Worm (Caenorhabditis elegans) whole organism, dauer: ENCODE data around the gene C25A8.1.

ENCODE experiments used
- unc-62 ChIP-seq: sonication (generic microtip); optimal IDR thresholded peaks from 2 replicates; lab custom pipeline; 2017; ENCODE audit warnings: missing biosample characterization, missing genetic modification reagents, missing genetic modification characterization

Gene C25A8.1

DNA sequence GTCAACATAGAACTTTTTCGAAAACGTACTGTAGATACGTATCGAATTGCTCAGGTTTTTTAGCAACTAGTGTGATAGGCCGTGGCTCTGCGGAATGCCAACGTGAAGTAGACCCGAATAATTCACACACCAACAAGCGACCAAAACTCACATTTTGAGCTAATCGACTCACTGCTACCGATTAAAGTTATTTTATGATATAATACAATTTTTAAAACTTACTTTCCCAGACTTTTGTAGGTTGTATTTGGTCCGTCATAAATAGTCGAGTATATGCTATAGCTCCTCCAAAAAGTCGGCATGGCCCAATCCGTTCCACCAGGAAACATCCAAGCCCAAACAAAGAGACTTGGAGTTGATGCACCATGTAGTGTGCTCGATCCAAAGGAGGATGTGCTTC is at the start of gene C25A8.1:
Gene C25A8.1 (plus strand): TSS at position 301 of the 400 bp plus-strand sequence.
- TF ChIP-seq unc-62 (GFP tag; lab: Kevin White, UChicago) = no peak

DNA sequence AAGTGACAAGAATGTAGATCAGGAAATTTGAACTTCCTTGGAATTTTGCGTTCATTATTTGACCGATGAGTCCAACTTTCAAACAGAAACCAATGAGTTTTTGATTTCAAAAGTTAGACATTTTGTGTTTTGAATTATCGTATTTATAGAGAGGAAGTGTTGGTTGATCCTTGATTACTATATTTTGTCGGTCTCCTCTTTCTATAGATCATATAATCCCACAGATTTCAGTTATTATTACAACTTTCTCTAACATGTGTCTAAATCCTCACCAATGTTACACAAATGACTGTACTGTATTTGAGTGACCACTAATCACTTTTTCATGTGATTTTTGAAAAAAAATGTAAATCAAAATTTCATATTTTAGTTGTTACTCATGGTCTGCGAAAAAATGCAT is 46.4 kb upstream of the C25A8.1 start, which contains the start of gene B0478.3:
Gene B0478.3 (minus strand): TSS at position 101 of the 400 bp plus-strand sequence.
- TF ChIP-seq unc-62 (GFP tag; lab: Kevin White, UChicago) = no peak

DNA sequence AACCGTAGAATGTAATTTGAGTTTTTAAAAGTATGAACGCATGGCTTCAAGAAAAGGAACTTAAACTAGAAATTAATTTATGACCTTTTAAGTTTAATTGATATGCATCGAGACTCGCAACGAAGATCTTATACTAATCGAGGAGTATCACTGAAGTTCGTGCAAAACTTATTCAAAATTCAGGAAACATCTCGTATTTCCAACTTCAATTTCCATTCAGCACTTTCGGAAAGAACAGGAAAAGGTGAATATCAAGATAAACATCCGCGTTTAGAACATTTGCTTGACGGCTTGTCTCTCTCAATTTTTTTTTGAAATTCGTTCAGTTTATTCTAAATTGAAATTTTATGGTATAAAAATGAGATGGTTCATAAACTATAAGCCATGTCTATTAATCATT is 45.7 kb upstream of the C25A8.1 start, which contains the start of gene ZK381.2:
Gene ZK381.2 (plus strand): TSS at position 301 of the 400 bp plus-strand sequence.
- TF ChIP-seq unc-62 (GFP tag; lab: Kevin White, UChicago) = no peak

DNA sequence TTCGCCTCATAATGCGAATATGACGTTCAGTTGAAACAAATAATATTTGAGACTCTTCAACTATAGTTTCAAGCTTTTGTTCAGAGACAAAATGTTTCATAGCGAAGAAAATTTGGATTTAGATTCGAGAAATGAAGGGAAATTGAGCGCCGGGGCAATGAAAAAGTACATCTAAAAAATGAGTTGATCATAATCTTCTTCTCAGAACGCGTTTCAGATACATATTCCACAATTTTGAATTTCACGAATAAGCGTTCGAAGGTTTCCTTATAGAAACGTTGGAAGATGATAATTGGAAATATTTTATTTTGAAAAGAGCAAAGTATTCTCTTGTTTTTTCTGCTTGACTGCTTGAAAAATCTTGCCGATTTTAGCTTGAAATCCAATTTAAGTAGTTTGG is 40.7 kb upstream of the C25A8.1 start, which contains the start of gene ZK381.8:
Gene ZK381.8 (minus strand): TSS at position 101 of the 400 bp plus-strand sequence.
- TF ChIP-seq unc-62 (GFP tag; lab: Kevin White, UChicago) = no peak

DNA sequence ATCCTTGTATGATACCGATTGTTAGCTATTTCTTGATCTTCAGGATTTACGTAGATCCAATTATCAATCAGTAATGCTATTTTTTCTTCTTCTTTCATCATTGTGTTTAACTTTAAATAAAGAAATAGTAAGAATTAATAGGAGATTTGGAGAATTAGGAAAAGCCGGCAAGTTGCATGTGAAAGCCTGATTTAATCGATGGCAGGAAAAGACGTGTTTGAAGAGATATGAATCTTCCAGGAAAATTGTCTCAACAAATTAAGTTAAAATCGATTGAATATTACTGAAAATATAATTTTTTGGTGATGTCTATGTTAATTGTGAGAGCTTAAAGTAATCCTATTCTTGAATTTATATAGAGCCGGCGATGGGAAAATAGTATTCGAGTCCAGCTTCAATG is 39.7 kb upstream of the C25A8.1 start, which contains the start of gene ZK381.62:
Gene ZK381.62 (minus strand): TSS at position 101 of the 400 bp plus-strand sequence.
- no peak for TF ChIP-seq unc-62 (GFP tag; lab: Kevin White, UChicago)

DNA sequence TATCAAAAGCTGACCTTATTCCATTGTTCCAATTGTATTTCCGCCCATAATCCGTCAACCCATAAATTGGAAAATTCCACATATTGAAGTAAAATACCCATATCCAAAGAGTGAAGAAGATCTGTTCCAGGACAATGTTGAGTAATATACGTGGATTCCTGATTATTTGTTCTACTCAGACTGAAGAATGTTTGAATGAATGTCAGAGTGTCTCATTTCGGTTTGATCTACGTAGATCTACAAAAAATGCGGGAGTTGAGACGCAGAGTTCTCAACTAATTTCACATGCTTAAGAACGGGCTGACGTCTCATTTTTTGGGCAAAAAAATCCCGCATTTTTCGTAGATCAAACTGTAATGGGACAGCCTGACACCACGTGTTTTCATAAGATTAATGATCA is 38.5 kb upstream of the C25A8.1 start, which contains the start of gene nhr-249:
Gene nhr-249 (minus strand): TSS at position 101 of the 400 bp plus-strand sequence.
- TF ChIP-seq unc-62 (GFP tag; lab: Kevin White, UChicago) = no peak

DNA sequence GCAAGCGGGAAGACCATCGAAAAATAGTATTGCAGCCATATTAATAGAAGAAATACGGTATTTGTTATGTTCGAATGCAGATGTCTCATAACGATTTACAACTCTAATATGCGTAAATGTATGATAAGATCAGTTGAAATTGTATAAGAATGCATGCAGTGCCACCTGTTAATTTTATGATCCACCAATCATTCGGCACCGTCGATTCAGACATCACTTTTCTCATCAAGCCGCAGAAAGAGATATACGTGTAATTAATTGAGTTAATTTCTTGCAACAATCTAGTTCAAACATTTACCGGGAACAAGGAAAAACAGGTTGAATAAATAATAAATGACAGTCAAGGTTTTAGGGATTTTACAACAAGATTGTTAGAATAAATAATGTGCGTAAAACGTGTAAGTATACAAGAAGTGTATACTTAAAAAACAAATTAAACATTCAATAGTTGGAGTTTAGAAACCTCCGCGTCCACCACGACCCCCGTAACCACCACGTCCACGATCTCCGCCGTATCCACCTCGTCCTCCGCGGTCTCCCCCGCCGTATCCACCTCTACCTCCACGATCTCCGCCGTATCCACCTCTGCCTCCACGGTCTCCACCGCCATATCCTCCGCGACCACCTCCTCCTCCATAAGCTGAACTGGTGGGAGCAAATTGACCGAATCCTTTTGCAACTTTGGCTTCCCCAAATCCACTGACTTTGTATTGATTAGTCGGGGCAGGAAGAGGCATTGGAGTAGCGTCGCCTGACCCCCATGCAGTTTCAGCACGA is 36.6 kb upstream of the C25A8.1 start:
- no peak for TF ChIP-seq unc-62 (GFP tag; lab: Kevin White, UChicago)

DNA sequence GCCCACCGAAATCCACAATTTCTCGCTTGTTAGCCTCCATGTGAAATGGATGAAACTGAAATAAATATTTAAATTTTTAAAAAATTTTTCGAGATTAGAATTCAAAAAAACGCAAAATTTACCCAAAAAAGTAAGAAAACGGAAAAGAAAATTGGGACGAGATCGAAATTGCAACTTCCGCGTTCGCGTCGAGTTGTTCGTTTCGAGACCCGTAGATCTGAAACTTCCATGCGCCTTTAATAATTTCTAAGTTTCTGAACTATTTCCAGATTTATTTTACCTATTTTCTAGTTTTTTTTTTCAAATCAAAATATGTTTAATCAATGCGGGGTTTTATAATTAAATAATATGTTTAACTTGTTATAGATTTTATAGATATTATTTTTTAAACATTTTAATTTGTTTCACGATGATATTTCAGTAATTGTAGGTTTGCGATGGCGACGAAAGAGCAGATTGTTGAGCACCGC is 33.8 kb upstream of the C25A8.1 start, which contains the start of the genes pgl-1 and him-3:
Gene pgl-1 (minus strand): TSS at position 230 of the 470 bp plus-strand sequence.
Gene him-3 (plus strand): TSS at position 420 of the 470 bp plus-strand sequence.
- no peak for TF ChIP-seq unc-62 (GFP tag; lab: Kevin White, UChicago)

DNA sequence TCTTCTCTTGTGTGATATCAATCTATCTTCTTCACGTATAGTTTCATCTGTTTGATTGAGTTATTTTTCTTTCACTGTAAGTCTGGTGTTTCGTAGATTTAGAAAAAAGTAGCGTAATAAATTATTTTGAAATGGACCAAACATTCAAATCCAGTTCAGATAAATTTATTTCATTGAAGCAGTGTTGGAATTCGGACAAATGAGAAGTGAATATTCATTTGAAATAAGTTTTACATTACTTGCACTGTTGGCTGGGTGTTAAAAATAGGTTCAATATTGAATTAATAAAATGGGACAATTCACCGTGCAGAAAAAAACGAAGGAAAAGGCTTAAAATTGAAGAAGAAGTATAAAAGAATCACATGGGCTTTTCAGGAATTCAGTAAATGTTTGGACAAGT is 32.3 kb upstream of the C25A8.1 start:
- TF ChIP-seq unc-62 (GFP tag; lab: Kevin White, UChicago) = no peak

DNA sequence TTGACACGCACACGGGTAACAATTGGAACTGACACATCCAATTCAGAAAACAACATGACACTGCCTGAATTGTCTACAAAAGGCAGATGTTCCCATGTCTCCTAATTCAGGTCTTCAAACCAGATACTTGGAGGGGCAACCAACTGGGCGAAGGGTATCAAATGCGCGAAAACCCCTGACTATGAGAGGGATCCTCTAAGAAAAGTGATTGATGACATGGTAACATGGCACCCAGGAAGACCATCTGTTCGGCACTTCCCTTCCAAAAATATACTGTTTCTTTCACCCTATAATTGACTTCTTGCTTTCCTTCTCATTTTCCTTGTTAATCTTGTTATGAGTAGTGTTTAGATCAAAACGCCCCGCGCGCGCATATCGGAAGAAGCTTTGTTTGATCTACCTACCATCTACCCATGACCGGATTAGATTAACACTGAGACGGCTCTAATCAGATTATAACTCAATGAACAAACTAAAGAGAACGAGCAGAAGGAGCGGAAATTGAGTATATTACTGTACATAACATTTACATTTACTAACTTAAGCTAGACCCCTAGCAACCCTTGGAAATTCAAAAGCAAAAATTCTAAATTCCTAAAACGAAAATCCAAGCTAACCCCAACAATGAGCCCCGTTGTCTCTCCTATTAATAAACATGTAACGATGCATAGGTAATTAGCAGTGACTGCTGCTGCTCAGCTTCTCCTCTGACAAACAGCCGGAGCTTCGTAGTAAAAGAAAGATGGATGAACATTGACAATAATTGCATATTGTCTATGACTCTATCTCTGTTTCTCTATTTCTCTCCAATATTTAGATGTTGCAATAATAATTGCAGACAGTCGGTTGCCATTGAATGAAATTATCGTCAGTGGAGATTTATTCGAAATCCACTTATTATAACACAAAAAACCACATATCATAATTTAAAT is 26.2 kb upstream of the C25A8.1 start:
- no peak for TF ChIP-seq unc-62 (GFP tag; lab: Kevin White, UChicago)

DNA sequence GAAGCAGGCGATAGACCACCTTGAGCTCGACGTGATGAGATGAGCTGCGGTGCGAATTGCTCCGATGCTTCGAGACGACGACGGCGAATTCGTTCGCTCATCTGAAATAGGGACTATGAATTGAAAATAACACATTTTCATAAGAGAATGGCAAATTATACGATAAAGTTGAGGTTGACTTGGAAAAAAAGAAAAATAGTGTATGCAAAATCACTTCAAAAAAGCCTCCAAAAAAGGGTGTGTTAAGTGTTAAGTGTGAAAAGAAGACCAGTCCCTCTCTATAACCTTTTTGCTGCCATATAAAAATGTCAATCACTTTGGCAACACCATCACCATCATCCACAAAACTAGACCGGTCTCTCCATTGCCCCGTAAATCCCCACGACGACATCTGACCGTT is 24.1 kb upstream of the C25A8.1 start, which contains the start of gene prkl-1:
Gene prkl-1 (minus strand): TSS at position 101 of the 400 bp plus-strand sequence.
- no peak for TF ChIP-seq unc-62 (GFP tag; lab: Kevin White, UChicago)

DNA sequence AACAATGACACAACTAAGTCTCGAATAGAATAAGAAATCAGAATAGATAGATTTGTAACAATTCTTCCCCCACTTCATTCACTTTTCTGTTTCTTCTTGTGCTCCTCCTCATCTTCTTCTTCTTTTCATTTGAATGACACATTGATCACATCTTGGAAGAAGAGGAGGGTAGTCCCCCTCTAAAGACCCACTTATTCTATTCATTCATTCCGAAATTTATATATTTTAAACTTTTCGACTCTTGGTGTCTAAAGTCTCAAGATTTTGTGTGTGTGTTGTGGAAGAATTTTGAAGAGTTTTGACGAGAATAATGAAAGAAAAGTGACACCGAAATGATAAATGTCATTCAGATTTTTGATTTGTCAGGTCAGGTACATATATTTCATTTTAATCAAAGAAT is 19.9 kb upstream of the C25A8.1 start:
- TF ChIP-seq unc-62 (GFP tag; lab: Kevin White, UChicago) = no peak

DNA sequence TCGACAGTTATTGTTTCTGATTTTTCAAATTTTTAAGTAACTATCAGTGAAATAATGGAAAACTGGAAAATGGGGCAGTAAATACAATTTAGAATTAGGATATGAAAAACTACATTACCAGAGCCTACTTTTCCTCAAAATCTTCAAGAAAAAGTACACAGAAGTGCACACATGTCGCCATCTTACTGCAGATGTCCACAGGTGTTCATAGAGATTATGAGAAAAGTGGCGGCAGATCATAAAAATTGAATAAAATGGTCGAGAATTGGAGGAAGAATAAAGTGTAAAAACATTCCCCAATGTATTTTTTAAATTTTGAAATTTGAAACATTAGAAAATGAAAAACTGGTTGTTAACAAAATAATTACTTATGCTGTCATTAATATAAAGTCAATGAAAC is 13.0 kb upstream of the C25A8.1 start:
- no peak for TF ChIP-seq unc-62 (GFP tag; lab: Kevin White, UChicago)

DNA sequence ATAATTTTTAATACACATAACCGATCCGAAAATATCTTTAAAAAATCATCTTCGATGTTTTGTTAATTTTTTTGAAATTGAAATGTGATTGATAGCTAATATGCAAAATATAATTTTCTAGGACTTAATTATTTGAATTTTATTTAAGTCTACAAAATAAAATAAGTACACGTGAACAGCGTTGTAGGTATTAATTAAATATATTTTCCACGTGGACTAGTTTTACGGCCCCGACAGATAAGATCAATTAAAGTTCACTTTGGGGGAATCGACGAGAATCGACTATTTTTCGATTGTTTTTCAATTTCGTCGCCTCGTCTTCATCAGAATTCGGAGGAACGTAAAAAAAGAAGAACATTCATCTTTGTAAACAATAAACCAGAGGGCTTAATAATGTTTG is 11.7 kb upstream of the C25A8.1 start, which contains the start of gene C25A8.5:
Gene C25A8.5 (plus strand): TSS at position 301 of the 400 bp plus-strand sequence.
- TF ChIP-seq unc-62 (GFP tag; lab: Kevin White, UChicago) = no peak

DNA sequence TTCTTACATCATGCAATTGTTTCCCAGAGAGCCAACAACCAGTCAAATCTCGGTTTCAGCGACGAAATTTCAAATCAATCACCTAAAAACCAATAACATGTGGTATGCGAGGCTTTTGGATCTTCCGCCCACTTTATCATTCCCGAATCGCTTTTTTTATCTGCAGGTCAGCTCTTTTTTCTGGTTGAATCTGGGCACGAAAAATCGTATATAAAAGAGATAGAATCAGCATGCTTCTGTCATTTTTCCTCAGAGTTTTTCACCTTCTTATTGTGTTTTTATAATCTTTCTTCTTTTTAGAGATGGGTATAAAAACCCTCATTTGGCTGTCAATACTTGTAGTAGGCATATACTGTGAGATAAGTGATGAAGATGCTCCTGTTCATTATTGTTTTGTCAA is 7.6 kb upstream of the C25A8.1 start, which contains the start of gene cht-3:
Gene cht-3 (plus strand): TSS at position 301 of the 400 bp plus-strand sequence.
- no peak for TF ChIP-seq unc-62 (GFP tag; lab: Kevin White, UChicago)
